Fruit fly (Drosophila melanogaster) whole organism, embryonic: Measurements from ENCODE around the gene kairos.

Experiments
- Asciz ChIP-seq: fragments of 200-800 bp; sonication (Bioruptor generic); optimal IDR thresholded peaks from 2 replicates; lab custom pipeline; 2017; ENCODE audit warnings: missing biosample characterization, mild to moderate bottlenecking, missing genetic modification characterization, missing genetic modification reagents
- CG10209 ChIP-seq: fragments of 200-800 bp; sonication (Bioruptor generic); optimal IDR thresholded peaks from 3 replicates; lab custom pipeline; 2017; ENCODE audit warnings: missing biosample characterization, mild to moderate bottlenecking, missing genetic modification characterization, missing genetic modification reagents
- CG1024 ChIP-seq: fragments of 200-800 bp; sonication (Bioruptor generic); IDR thresholded peaks from 2 replicates; pipeline ENCODE4 v1.3.6; 2022; ENCODE audit warnings: missing biosample characterization, missing genetic modification characterization
- CG10959 ChIP-seq: fragments of 200-800 bp; sonication (Bioruptor generic); IDR thresholded peaks from 2 replicates; pipeline ENCODE4 v1.3.6; 2022; ENCODE audit warnings: missing biosample characterization, missing genetic modification characterization
- CG11695 ChIP-seq: fragments of 200-800 bp; sonication (Bioruptor generic); IDR thresholded peaks from 3 replicates; pipeline ENCODE4 v1.3.6; 2022; ENCODE audit warnings: missing biosample characterization, missing genetic modification characterization
- CG17612 ChIP-seq: fragments of 200-800 bp; sonication (Bioruptor generic); IDR thresholded peaks from 2 replicates; pipeline ENCODE4 v1.3.6; 2022; ENCODE audit warnings: missing biosample characterization, missing genetic modification characterization
- CG1832 ChIP-seq: fragments of 200-800 bp; sonication (Bioruptor generic); optimal IDR thresholded peaks from 2 replicates; lab custom pipeline; 2017; ENCODE audit warnings: missing biosample characterization, mild to moderate bottlenecking, missing genetic modification characterization, inconsistent platforms
- CG18764 ChIP-seq: fragments of 200-800 bp; sonication (Bioruptor generic); optimal IDR thresholded peaks from 3 replicates; lab custom pipeline; 2016; ENCODE audit warnings: missing biosample characterization, missing genetic modification characterization
- CG2889 ChIP-seq: fragments of 200-800 bp; sonication (Bioruptor generic); IDR thresholded peaks from 3 replicates; pipeline ENCODE4 v1.3.6; 2022; ENCODE audit warnings: missing biosample characterization, missing genetic modification characterization
- CG34422 ChIP-seq: fragments of 200-800 bp; sonication (Bioruptor generic); IDR thresholded peaks from 3 replicates; pipeline ENCODE4 v1.3.6; 2022; ENCODE audit warnings: missing biosample characterization, missing genetic modification characterization
- CG3847 ChIP-seq: fragments of 200-800 bp; sonication (Bioruptor generic); IDR thresholded peaks from 2 replicates; pipeline ENCODE4 v1.3.6; 2022; ENCODE audit warnings: missing biosample characterization, missing genetic modification characterization
- CG42726 ChIP-seq: fragments of 200-800 bp; sonication (Bioruptor generic); IDR thresholded peaks from 2 replicates; pipeline ENCODE4 v1.3.6; 2022; ENCODE audit warnings: missing biosample characterization, missing genetic modification characterization; ENCODE audit not compliant: partially characterized antibody
- CG4424 ChIP-seq: fragments of 200-800 bp; sonication (Bioruptor generic); optimal IDR thresholded peaks from 3 replicates; lab custom pipeline; 2016; ENCODE audit warnings: missing biosample characterization, missing genetic modification characterization
- CG4730 ChIP-seq: fragments of 200-800 bp; sonication (Bioruptor generic); IDR thresholded peaks from 2 replicates; pipeline ENCODE4 v1.3.6; 2022; ENCODE audit warnings: missing biosample characterization, missing genetic modification characterization
- CG5180 ChIP-seq: fragments of 200-800 bp; sonication (Bioruptor generic); optimal IDR thresholded peaks from 3 replicates; lab custom pipeline; 2017; ENCODE audit warnings: missing biosample characterization, missing genetic modification characterization, mild to moderate bottlenecking, moderate library complexity, missing genetic modification reagents
- CG7271 ChIP-seq: fragments of 200-800 bp; sonication (Bioruptor generic); optimal IDR thresholded peaks from 2 replicates; lab custom pipeline; 2018; ENCODE audit warnings: missing biosample characterization, mild to moderate bottlenecking, missing genetic modification characterization, moderate library complexity
- CG7987 ChIP-seq: fragments of 200-800 bp; sonication (Bioruptor generic); optimal IDR thresholded peaks from 2 replicates; lab custom pipeline; 2018; ENCODE audit warnings: missing biosample characterization, mild to moderate bottlenecking, missing genetic modification characterization, moderate library complexity
- CG8765 ChIP-seq: fragments of 200-800 bp; sonication (Bioruptor generic); IDR thresholded peaks from 2 replicates; pipeline ENCODE4 v1.3.6; 2022; ENCODE audit warnings: missing biosample characterization, missing genetic modification characterization
- CG8944 ChIP-seq: fragments of 200-800 bp; sonication (Bioruptor generic); optimal IDR thresholded peaks from 3 replicates; lab custom pipeline; 2016; ENCODE audit warnings: missing biosample characterization, missing genetic modification characterization
- CG9215 ChIP-seq: fragments of 200-800 bp; sonication (Bioruptor generic); IDR thresholded peaks from 2 replicates; pipeline ENCODE4 v1.3.6; 2022; ENCODE audit warnings: missing biosample characterization, missing genetic modification characterization
- CG9609 ChIP-seq: fragments of 200-800 bp; sonication (Bioruptor generic); optimal IDR thresholded peaks from 3 replicates; lab custom pipeline; 2016; ENCODE audit warnings: missing biosample characterization, missing genetic modification characterization
- CoRest ChIP-seq: fragments of 200-800 bp; sonication (Bioruptor generic); optimal IDR thresholded peaks from 3 replicates; lab custom pipeline; 2018; ENCODE audit warnings: missing biosample characterization, mild to moderate bottlenecking, missing genetic modification characterization, moderate library complexity
- Fer2 ChIP-seq: fragments of 200-800 bp; sonication (Bioruptor generic); optimal IDR thresholded peaks from 2 replicates; lab custom pipeline; 2018; ENCODE audit warnings: missing biosample characterization, mild to moderate bottlenecking, missing genetic modification characterization, moderate library complexity
- Meics ChIP-seq: fragments of 200-800 bp; sonication (Bioruptor generic); optimal IDR thresholded peaks from 2 replicates; lab custom pipeline; 2017; ENCODE audit warnings: missing biosample characterization, mild to moderate bottlenecking, missing genetic modification characterization
- Optix ChIP-seq: fragments of 200-800 bp; sonication (Bioruptor generic); IDR thresholded peaks from 3 replicates; pipeline ENCODE4 v1.3.6; 2022; ENCODE audit warnings: missing biosample characterization, missing genetic modification characterization
- Rx ChIP-seq: fragments of 200-800 bp; sonication (Bioruptor generic); IDR thresholded peaks from 2 replicates; pipeline ENCODE4 v1.3.6; 2022; ENCODE audit warnings: missing biosample characterization, missing genetic modification characterization
- Six4 ChIP-seq: fragments of 200-800 bp; sonication (Bioruptor generic); optimal IDR thresholded peaks from 2 replicates; lab custom pipeline; 2016; ENCODE audit warnings: missing biosample characterization, missing genetic modification characterization
- abd-A ChIP-seq: fragments of 200-800 bp; sonication (Bioruptor generic); optimal IDR thresholded peaks from 3 replicates; lab custom pipeline; 2019; ENCODE audit warnings: missing biosample characterization, mild to moderate bottlenecking, missing genetic modification characterization, moderate library complexity
- ato ChIP-seq: fragments of 200-800 bp; sonication (Bioruptor generic); IDR thresholded peaks from 2 replicates; pipeline ENCODE4 v1.3.6; 2022; ENCODE audit warnings: missing biosample characterization, missing genetic modification characterization; ENCODE audit not compliant: partially characterized antibody
- bigmax ChIP-seq: fragments of 200-800 bp; sonication (Bioruptor generic); optimal IDR thresholded peaks from 2 replicates; lab custom pipeline; 2018; ENCODE audit warnings: missing biosample characterization, mild to moderate bottlenecking, missing genetic modification characterization
- chinmo ChIP-seq: fragments of 200-800 bp; sonication (Bioruptor generic); IDR thresholded peaks from 4 replicates; pipeline ENCODE4 v1.3.6; 2022; ENCODE audit warnings: missing biosample characterization, missing genetic modification characterization; ENCODE audit not compliant: partially characterized antibody
- gcm2 ChIP-seq: fragments of 200-800 bp; sonication (Bioruptor generic); optimal IDR thresholded peaks from 2 replicates; lab custom pipeline; 2016; ENCODE audit warnings: missing biosample characterization, missing genetic modification characterization
- gt ChIP-seq: fragments of 200-800 bp; sonication (Bioruptor generic); IDR thresholded peaks from 2 replicates; pipeline ENCODE4 v1.3.6; 2022; ENCODE audit warnings: missing biosample characterization, missing genetic modification characterization
- hb ChIP-seq: fragments of 200-800 bp; sonication (Bioruptor generic); IDR thresholded peaks from 3 replicates; pipeline ENCODE4 v1.3.6; 2022; ENCODE audit warnings: missing biosample characterization, missing genetic modification characterization; ENCODE audit not compliant: partially characterized antibody
- hbn ChIP-seq: fragments of 200-800 bp; sonication (Bioruptor generic); IDR thresholded peaks from 2 replicates; pipeline ENCODE4 v1.3.6; 2022; ENCODE audit warnings: missing biosample characterization, missing genetic modification characterization; ENCODE audit not compliant: partially characterized antibody
- jing ChIP-seq: fragments of 200-800 bp; sonication (Bioruptor generic); optimal IDR thresholded peaks from 2 replicates; lab custom pipeline; 2018; ENCODE audit warnings: missing biosample characterization, mild to moderate bottlenecking, missing genetic modification characterization
- kah ChIP-seq: fragments of 200-800 bp; sonication (Bioruptor generic); optimal IDR thresholded peaks from 2 replicates; lab custom pipeline; 2018; ENCODE audit warnings: missing biosample characterization, mild to moderate bottlenecking, missing genetic modification characterization
- lola ChIP-seq, 3 experiments: fragments of >200 bp in 2 of 3; fragments of 200-800 bp in 1 of 3; sonication (Bioruptor generic) in 1 of 3; optimal IDR thresholded peaks; 2 replicates each; lab custom pipeline; 2017 to 2019; ENCODE audit warnings: missing biosample characterization in 3 of 3, missing genetic modification characterization in 3 of 3, mild to moderate bottlenecking in 1 of 3, moderate library complexity in 1 of 3
- maf-S ChIP-seq: fragments of 200-800 bp; sonication (Bioruptor generic); optimal IDR thresholded peaks from 2 replicates; lab custom pipeline; 2016; ENCODE audit warnings: missing biosample characterization, missing genetic modification characterization
- odd ChIP-seq: fragments of 200-800 bp; sonication (Bioruptor generic); optimal IDR thresholded peaks from 2 replicates; lab custom pipeline; 2017; ENCODE audit warnings: missing biosample characterization, mild to moderate bottlenecking, missing genetic modification characterization
- otp ChIP-seq: fragments of 200-800 bp; sonication (Bioruptor generic); IDR thresholded peaks from 3 replicates; pipeline ENCODE4, ENCODE4 v1.3.6; 2022; ENCODE audit warnings: missing biosample characterization, missing genetic modification characterization
- prd ChIP-seq, 3 experiments: fragments of >200 bp in 2 of 3; fragments of 200-800 bp in 1 of 3; sonication (Bioruptor generic) in 1 of 3; optimal IDR thresholded peaks in 2 of 3; IDR thresholded peaks in 1 of 3; 2 replicates in 2 of 3; 3 replicates in 1 of 3; pipeline versions ENCODE4 v1.3.6 to Lab custom; 2017 to 2022; ENCODE audit warnings: missing biosample characterization in 1 of 3, missing genetic modification characterization in 1 of 3
- sens-2 ChIP-seq: fragments of 200-800 bp; sonication (Bioruptor generic); IDR thresholded peaks from 2 replicates; pipeline ENCODE4 v1.3.6; 2022; ENCODE audit warnings: missing biosample characterization, missing genetic modification characterization
- stc ChIP-seq: fragments of 200-800 bp; sonication (Bioruptor generic); IDR thresholded peaks from 2 replicates; pipeline ENCODE4 v1.3.6; 2022; ENCODE audit warnings: missing biosample characterization, missing genetic modification characterization
- stwl ChIP-seq: fragments of 200-800 bp; sonication (Bioruptor generic); optimal IDR thresholded peaks from 3 replicates; lab custom pipeline; 2018; ENCODE audit warnings: missing biosample characterization, mild to moderate bottlenecking, missing genetic modification characterization, moderate library complexity
- tin ChIP-seq: fragments of 200-800 bp; sonication (Bioruptor generic); optimal IDR thresholded peaks from 3 replicates; lab custom pipeline; 2016; ENCODE audit warnings: missing biosample characterization, missing genetic modification characterization
- tio ChIP-seq: fragments of 200-800 bp; sonication (Bioruptor generic); optimal IDR thresholded peaks from 2 replicates; lab custom pipeline; 2017; ENCODE audit warnings: missing biosample characterization, missing genetic modification characterization, inconsistent platforms
- twi ChIP-seq: fragments of 200-800 bp; optimal IDR thresholded peaks from 2 replicates; lab custom pipeline; 2019; ENCODE audit warnings: missing biosample characterization, mild to moderate bottlenecking, missing genetic modification characterization, moderate library complexity
- usp ChIP-seq: fragments of >200 bp; optimal IDR thresholded peaks from 2 replicates; lab custom pipeline; 2017; ENCODE audit warnings: missing biosample characterization, missing genetic modification characterization
- z ChIP-seq: fragments of 200-800 bp; sonication (Bioruptor generic); IDR thresholded peaks from 3 replicates; pipeline ENCODE4 v1.3.6; 2022; ENCODE audit warnings: missing biosample characterization, missing genetic modification characterization

The kairos gene

dm6 chrX:18294031-18294430 is 62.0 kb downstream of the kairos start (continued):
- TF ChIP-seq sens-2 (GFP tag; lab: Robert Waterston, UW) (peak; percentile 29; the same call in 1 of the 2 replicates), CG10959 (peak; percentile 57), CG18764 (peak; percentile 23), CoRest (tag; lab: Kevin White, UChicago) (peak; percentile 79), Rx (GFP tag; lab: Robert Waterston, UW) (peak; percentile 53), Asciz (GFP tag; lab: Kevin White, UChicago) (peak; percentile 41), abd-A (no peak), CG10209 (GFP tag; lab: Kevin White, UChicago) (peak; percentile 62), otp (GFP tag; lab: Robert Waterston, UW) (peak; percentile 75; the same call in 1 of the 3 replicates), gt (GFP tag; lab: Robert Waterston, UW) (no peak), CG7987 (GFP tag; lab: Kevin White, UChicago) (peak; percentile 20), twi (tag; lab: Kevin White, UChicago) (no peak), bigmax (GFP tag; lab: Kevin White, UChicago) (no peak), kah (GFP tag; lab: Kevin White, UChicago) (no peak), CG5180 (GFP tag; lab: Kevin White, UChicago) (peak; percentile 42), gcm2 (GFP tag; lab: Kevin White, UChicago) (peak; percentile 10), tio (GFP tag; lab: Kevin White, UChicago) (peak; percentile 14), CG34422 (peak; percentile 84), Six4 (GFP tag; lab: Kevin White, UChicago) (peak; percentile 10), jing (peak; percentile 54), stc (GFP tag; lab: Robert Waterston, UW) (peak; percentile 79), tin (GFP tag; lab: Kevin White, UChicago) (peak; percentile 40), CG7271 (tag; lab: Kevin White, UChicago) (no peak), CG9609 (GFP tag; lab: Kevin White, UChicago) (peak; percentile 54), ato (GFP tag; lab: Robert Waterston, UW) (no peak), CG4424 (GFP tag; lab: Kevin White, UChicago) (peak; percentile 39), CG1024 (GFP tag; lab: Robert Waterston, UW) (peak; percentile 46; the same call in 1 of the 2 replicates), CG4730 (peak; percentile 60), prd (optimal IDR thresholded peaks at IDR 0.05; lab: Kevin White, UChicago) (no peak), prd (GFP tag; IDR thresholded peaks at IDR 0.05; lab: Robert Waterston, UW) (peak; percentile 88), CG8765 (no peak), usp (GFP tag; lab: Kevin White, UChicago) (no peak), Optix (GFP tag; lab: Robert Waterston, UW) (peak; percentile 77), maf-S (GFP tag; lab: Kevin White, UChicago) (peak; percentile 5), stwl (no peak), CG11695 (GFP tag; lab: Robert Waterston, UW) (peak; percentile 53; the same call in 1 of the 3 replicates), CG17612 (GFP tag; lab: Robert Waterston, UW) (peak; percentile 53), Fer2 (tag; lab: Kevin White, UChicago) (peak; percentile 44), chinmo (GFP tag; lab: Robert Waterston, UW) (no peak), CG3847 (peak; percentile 75), hb (GFP tag; lab: Robert Waterston, UW) (no peak), Meics (GFP tag; lab: Kevin White, UChicago) (peak; percentile 82), z (GFP tag; lab: Robert Waterston, UW) (no peak; the same call in 2 of the 3 replicates), CG2889 (GFP tag; lab: Robert Waterston, UW) (peak; percentile 72; the same call in 2 of the 3 replicates), CG1832 (GFP tag; lab: Kevin White, UChicago) (no peak), CG9215 (GFP tag; lab: Robert Waterston, UW) (peak; percentile 67), CG42726 (GFP tag; lab: Robert Waterston, UW) (no peak), CG8944 (GFP tag; lab: Kevin White, UChicago) (peak; percentile 49), hbn (GFP tag; lab: Robert Waterston, UW) (no peak), odd (GFP tag; lab: Kevin White, UChicago) (peak; percentile 25), lola (GFP tag; optimal IDR thresholded peaks at IDR 0.05; lab: Kevin White, UChicago) (no peak)
